Fruit fly (Drosophila melanogaster) whole organism, embryonic: ENCODE results near the gene CG3902.

Experiments
- Adf1 ChIP-seq: fragments of 200-800 bp; sonication (Bioruptor generic); IDR thresholded peaks from 2 replicates; pipeline ENCODE4 v1.3.6; 2022; ENCODE audit warnings: missing biosample characterization, missing genetic modification characterization
- B-H1 ChIP-seq: fragments of 200-800 bp; sonication (Bioruptor generic); IDR thresholded peaks from 3 replicates; pipeline ENCODE4 v1.3.6; 2022; ENCODE audit warnings: missing biosample characterization, missing genetic modification characterization
- B-H2 ChIP-seq: fragments of 200-800 bp; sonication (Bioruptor generic); optimal IDR thresholded peaks from 2 replicates; lab custom pipeline; 2018; ENCODE audit warnings: missing biosample characterization, mild to moderate bottlenecking, missing genetic modification characterization
- Bteb2 ChIP-seq: fragments of 200-800 bp; sonication (Bioruptor generic); optimal IDR thresholded peaks from 2 replicates; lab custom pipeline; 2016; ENCODE audit warnings: missing biosample characterization, missing genetic modification characterization
- CG10209 ChIP-seq: fragments of 200-800 bp; sonication (Bioruptor generic); optimal IDR thresholded peaks from 3 replicates; lab custom pipeline; 2017; ENCODE audit warnings: missing biosample characterization, mild to moderate bottlenecking, missing genetic modification characterization, missing genetic modification reagents
- CG10462 ChIP-seq: fragments of 200-800 bp; sonication (Bioruptor generic); optimal IDR thresholded peaks from 2 replicates; lab custom pipeline; 2016; ENCODE audit warnings: missing biosample characterization, missing genetic modification characterization
- CG11504 ChIP-seq: fragments of 200-800 bp; sonication (Bioruptor generic); optimal IDR thresholded peaks from 3 replicates; lab custom pipeline; 2019; ENCODE audit warnings: missing biosample characterization, mild to moderate bottlenecking, missing genetic modification characterization, moderate library complexity
- CG11560 ChIP-seq: fragments of 200-800 bp; sonication (Bioruptor generic); IDR thresholded peaks from 3 replicates; pipeline ENCODE4 v1.3.6; 2022; ENCODE audit warnings: missing biosample characterization, missing genetic modification characterization
- CG12104 ChIP-seq: fragments of 200-800 bp; sonication (Bioruptor generic); optimal IDR thresholded peaks from 3 replicates; lab custom pipeline; 2016; ENCODE audit warnings: missing biosample characterization, missing genetic modification characterization
- CG12155 ChIP-seq: fragments of 200-800 bp; sonication (Bioruptor generic); optimal IDR thresholded peaks from 3 replicates; lab custom pipeline; 2016; ENCODE audit warnings: missing biosample characterization, missing genetic modification characterization
- CG13287 ChIP-seq: fragments of 200-800 bp; sonication (Bioruptor generic); IDR thresholded peaks from 2 replicates; pipeline ENCODE4 v1.3.6; 2022; ENCODE audit warnings: missing biosample characterization, missing genetic modification characterization; ENCODE audit not compliant: partially characterized antibody
- CG13894 ChIP-seq: fragments of 200-800 bp; sonication (Bioruptor generic); optimal IDR thresholded peaks from 3 replicates; lab custom pipeline; 2018; ENCODE audit warnings: missing biosample characterization, mild to moderate bottlenecking, missing genetic modification characterization, moderate library complexity
- CG1529 ChIP-seq: fragments of 200-800 bp; sonication (Bioruptor generic); optimal IDR thresholded peaks from 3 replicates; lab custom pipeline; 2018; ENCODE audit warnings: missing biosample characterization, missing genetic modification characterization
- CG15696 ChIP-seq: fragments of 200-800 bp; sonication (Bioruptor generic); optimal IDR thresholded peaks from 2 replicates; lab custom pipeline; 2019; ENCODE audit warnings: missing biosample characterization, mild to moderate bottlenecking, missing genetic modification characterization, moderate library complexity
- CG17612 ChIP-seq: fragments of 200-800 bp; sonication (Bioruptor generic); IDR thresholded peaks from 2 replicates; pipeline ENCODE4 v1.3.6; 2022; ENCODE audit warnings: missing biosample characterization, missing genetic modification characterization
- CG30020 ChIP-seq: fragments of 200-800 bp; optimal IDR thresholded peaks from 2 replicates; lab custom pipeline; 2019; ENCODE audit warnings: missing biosample characterization, mild to moderate bottlenecking, missing genetic modification characterization, moderate library complexity
- CG33213 ChIP-seq: fragments of 200-800 bp; sonication (Bioruptor generic); optimal IDR thresholded peaks from 3 replicates; lab custom pipeline; 2016; ENCODE audit warnings: missing biosample characterization, missing genetic modification characterization
- CG3995 ChIP-seq: fragments of 200-800 bp; sonication (Bioruptor generic); optimal IDR thresholded peaks from 3 replicates; lab custom pipeline; 2016; ENCODE audit warnings: missing biosample characterization, missing genetic modification characterization
- CG4328 ChIP-seq: fragments of 200-800 bp; sonication (Bioruptor generic); optimal IDR thresholded peaks from 3 replicates; lab custom pipeline; 2017; ENCODE audit warnings: missing biosample characterization, missing genetic modification reagents, missing genetic modification characterization
- CG4730 ChIP-seq: fragments of 200-800 bp; sonication (Bioruptor generic); IDR thresholded peaks from 2 replicates; pipeline ENCODE4 v1.3.6; 2022; ENCODE audit warnings: missing biosample characterization, missing genetic modification characterization
- CG6765 ChIP-seq: fragments of 200-800 bp; sonication (Bioruptor generic); optimal IDR thresholded peaks from 3 replicates; lab custom pipeline; 2017; ENCODE audit warnings: missing biosample characterization, mild to moderate bottlenecking, missing genetic modification characterization
- CG7357 ChIP-seq: fragments of 200-800 bp; sonication (Bioruptor generic); IDR thresholded peaks from 3 replicates; pipeline ENCODE4 v1.3.6; 2022; ENCODE audit warnings: missing biosample characterization, missing genetic modification characterization
- CG8944 ChIP-seq: fragments of 200-800 bp; sonication (Bioruptor generic); optimal IDR thresholded peaks from 3 replicates; lab custom pipeline; 2016; ENCODE audit warnings: missing biosample characterization, missing genetic modification characterization
- HHEX ChIP-seq: fragments of 200-800 bp; sonication (Bioruptor generic); optimal IDR thresholded peaks from 3 replicates; lab custom pipeline; 2017; ENCODE audit warnings: missing biosample characterization, mild to moderate bottlenecking, missing genetic modification characterization, missing genetic modification reagents
- Hmr ChIP-seq: fragments of 200-800 bp; sonication (Bioruptor generic); optimal IDR thresholded peaks from 3 replicates; lab custom pipeline; 2017; ENCODE audit warnings: mild to moderate bottlenecking, missing biosample characterization, missing genetic modification reagents, missing genetic modification characterization
- Hmx ChIP-seq: fragments of 200-800 bp; sonication (Bioruptor generic); optimal IDR thresholded peaks from 2 replicates; lab custom pipeline; 2016; ENCODE audit warnings: missing biosample characterization, missing genetic modification characterization
- MESR4 ChIP-seq: fragments of 200-800 bp; sonication (Bioruptor generic); optimal IDR thresholded peaks from 2 replicates; lab custom pipeline; 2018; ENCODE audit warnings: missing biosample characterization, mild to moderate bottlenecking, missing genetic modification characterization, moderate library complexity
- MTF-1 ChIP-seq: fragments of 200-800 bp; sonication (Bioruptor generic); optimal IDR thresholded peaks from 2 replicates; lab custom pipeline; 2018; ENCODE audit warnings: missing biosample characterization, mild to moderate bottlenecking, missing genetic modification characterization, borderline replicate concordance
- Myb ChIP-seq: fragments of 200-800 bp; sonication (Bioruptor generic); optimal IDR thresholded peaks from 2 replicates; lab custom pipeline; 2016; ENCODE audit warnings: missing biosample characterization, missing genetic modification characterization
- Sry-β ChIP-seq: fragments of 200-800 bp; sonication (Bioruptor generic); optimal IDR thresholded peaks from 2 replicates; lab custom pipeline; 2018; ENCODE audit warnings: missing biosample characterization, mild to moderate bottlenecking, missing genetic modification characterization, moderate library complexity
- Xrp1 ChIP-seq: fragments of 200-800 bp; sonication (Bioruptor generic); IDR thresholded peaks from 2 replicates; pipeline ENCODE4 v1.3.6; 2022; ENCODE audit warnings: missing biosample characterization, missing genetic modification characterization
- aop ChIP-seq: fragments of 200-800 bp; sonication (Bioruptor generic); IDR thresholded peaks from 2 replicates; pipeline ENCODE4 v1.3.6; 2022; ENCODE audit warnings: missing biosample characterization, missing genetic modification characterization
- bbx ChIP-seq: fragments of 200-800 bp; sonication (Bioruptor generic); IDR thresholded peaks from 2 replicates; pipeline ENCODE4 v1.3.6; 2022; ENCODE audit warnings: missing biosample characterization, missing genetic modification characterization; ENCODE audit not compliant: partially characterized antibody
- dan ChIP-seq: fragments of 200-800 bp; sonication (Bioruptor generic); IDR thresholded peaks from 2 replicates; pipeline ENCODE4 v1.3.6; 2022; ENCODE audit warnings: missing biosample characterization, missing genetic modification characterization
- dati ChIP-seq: fragments of 200-800 bp; sonication (Bioruptor generic); IDR thresholded peaks from 2 replicates; pipeline ENCODE4 v1.3.6; 2022; ENCODE audit warnings: missing biosample characterization, missing genetic modification characterization
- emc ChIP-seq: fragments of 200-800 bp; sonication (Bioruptor generic); optimal IDR thresholded peaks from 2 replicates; lab custom pipeline; 2016; ENCODE audit warnings: missing biosample characterization, missing genetic modification characterization
- fu2 ChIP-seq: fragments of 200-800 bp; sonication (Bioruptor generic); optimal IDR thresholded peaks from 2 replicates; lab custom pipeline; 2016; ENCODE audit warnings: missing biosample characterization, missing genetic modification characterization
- grau ChIP-seq: fragments of 200-800 bp; optimal IDR thresholded peaks from 3 replicates; lab custom pipeline; 2019; ENCODE audit warnings: missing biosample characterization, mild to moderate bottlenecking, missing genetic modification characterization, moderate library complexity
- gsb-n ChIP-seq: fragments of 200-800 bp; sonication (Bioruptor generic); optimal IDR thresholded peaks from 3 replicates; lab custom pipeline; 2018; ENCODE audit warnings: missing biosample characterization, mild to moderate bottlenecking, missing genetic modification characterization
- kni ChIP-seq: fragments of 200-800 bp; sonication (Bioruptor generic); optimal IDR thresholded peaks from 3 replicates; lab custom pipeline; 2017; ENCODE audit warnings: mild to moderate bottlenecking, missing biosample characterization, missing genetic modification reagents, missing genetic modification characterization
- knrl ChIP-seq: fragments of 200-800 bp; sonication (Bioruptor generic); IDR thresholded peaks from 3 replicates; pipeline ENCODE4 v1.3.6; 2022; ENCODE audit warnings: missing biosample characterization, missing genetic modification characterization; ENCODE audit not compliant: partially characterized antibody
- lov ChIP-seq, 2 experiments: fragments of 200-800 bp in 1 of 2; fragments of >200 bp in 1 of 2; sonication (Bioruptor generic) in 1 of 2; IDR thresholded peaks in 1 of 2; optimal IDR thresholded peaks in 1 of 2; 2 replicates in 1 of 2; 3 replicates in 1 of 2; pipeline versions ENCODE4 v1.3.6 to Lab custom; 2017 to 2022; ENCODE audit warnings: missing biosample characterization in 1 of 2, missing genetic modification characterization in 1 of 2
- repo ChIP-seq: fragments of 200-800 bp; sonication (Bioruptor generic); optimal IDR thresholded peaks from 2 replicates; lab custom pipeline; 2016; ENCODE audit warnings: missing biosample characterization, missing genetic modification characterization
- row ChIP-seq: fragments of 200-800 bp; sonication (Bioruptor generic); IDR thresholded peaks from 3 replicates; pipeline ENCODE4 v1.3.6; 2022; ENCODE audit warnings: missing biosample characterization, missing genetic modification characterization
- sc ChIP-seq, 3 experiments: fragments of >200 bp in 2 of 3; fragments of 200-800 bp in 1 of 3; sonication (Bioruptor generic) in 1 of 3; optimal IDR thresholded peaks; 2 replicates in 2 of 3; 3 replicates in 1 of 3; lab custom pipeline; 2017; ENCODE audit warnings: mild to moderate bottlenecking in 1 of 3, missing biosample characterization in 1 of 3, missing genetic modification characterization in 1 of 3, missing genetic modification reagents in 1 of 3
- sens-2 ChIP-seq: fragments of 200-800 bp; sonication (Bioruptor generic); IDR thresholded peaks from 2 replicates; pipeline ENCODE4 v1.3.6; 2022; ENCODE audit warnings: missing biosample characterization, missing genetic modification characterization
- slp2 ChIP-seq: fragments of 200-800 bp; sonication (Bioruptor generic); optimal IDR thresholded peaks from 2 replicates; lab custom pipeline; 2016; ENCODE audit warnings: missing biosample characterization, missing genetic modification characterization
- tin ChIP-seq: fragments of 200-800 bp; sonication (Bioruptor generic); optimal IDR thresholded peaks from 3 replicates; lab custom pipeline; 2016; ENCODE audit warnings: missing biosample characterization, missing genetic modification characterization
- tll ChIP-seq, 2 experiments: fragments of 200-800 bp in 1 of 2; fragments of >200 bp in 1 of 2; sonication (Bioruptor generic) in 1 of 2; optimal IDR thresholded peaks; 2 replicates each; lab custom pipeline; 2017 to 2019; ENCODE audit warnings: missing biosample characterization in 2 of 2, missing genetic modification characterization in 2 of 2, mild to moderate bottlenecking in 1 of 2, moderate library complexity in 1 of 2
- trh ChIP-seq: fragments of 200-800 bp; sonication (Bioruptor generic); optimal IDR thresholded peaks from 2 replicates; lab custom pipeline; 2016; ENCODE audit warnings: missing biosample characterization, missing genetic modification characterization

Gene CG3902

dm6 chr3L:18848436-18848835, 49.7 kb downstream of the CG3902 start (continued):
- no peak for TF ChIP-seq sc (optimal IDR thresholded peaks at IDR 0.05; lab: Kevin White, UChicago)
- peak; percentile 55 for TF ChIP-seq sc (GFP tag; optimal IDR thresholded peaks at IDR 0.05; lab: Kevin White, UChicago)
- TF ChIP-seq Xrp1 (GFP tag; lab: Robert Waterston, UW) = peak; percentile 85
- TF ChIP-seq row (GFP tag; lab: Robert Waterston, UW) = no peak
- TF ChIP-seq emc (GFP tag; lab: Kevin White, UChicago) = no peak
- TF ChIP-seq Adf1 (GFP tag; lab: Robert Waterston, UW) = no peak
- TF ChIP-seq repo (GFP tag; lab: Kevin White, UChicago) = peak; percentile 51
- TF ChIP-seq dati (GFP tag; lab: Robert Waterston, UW) = no peak
- peak; percentile 12 for TF ChIP-seq MESR4 (GFP tag; lab: Kevin White, UChicago)
- no peak for TF ChIP-seq bbx (GFP tag; lab: Robert Waterston, UW)
- TF ChIP-seq CG12104 = peak; percentile 50
- TF ChIP-seq B-H2 (GFP tag; lab: Kevin White, UChicago) = peak; percentile 62
- no peak for TF ChIP-seq knrl
- TF ChIP-seq gsb-n (tag; lab: Kevin White, UChicago) = peak; percentile 5
- TF ChIP-seq CG7357 (GFP tag; lab: Robert Waterston, UW) = no peak
- peak; percentile 46 for TF ChIP-seq fu2 (GFP tag; lab: Kevin White, UChicago)
- no peak for TF ChIP-seq sens-2
- peak; percentile 66 for TF ChIP-seq CG3995 (GFP tag; lab: Kevin White, UChicago)
- peak; percentile 10 for TF ChIP-seq MTF-1 (GFP tag; lab: Kevin White, UChicago)
- no peak for TF ChIP-seq aop (GFP tag; lab: Robert Waterston, UW)
- peak; percentile 75 for TF ChIP-seq HHEX (GFP tag; lab: Kevin White, UChicago)
- peak; percentile 44 for TF ChIP-seq CG12155 (GFP tag; lab: Kevin White, UChicago)
- TF ChIP-seq trh = peak; percentile 1
- TF ChIP-seq Myb (GFP tag; lab: Kevin White, UChicago) = peak; percentile 52
- TF ChIP-seq CG6765 (GFP tag; lab: Kevin White, UChicago) = peak; percentile 73
- no peak for TF ChIP-seq lov (optimal IDR thresholded peaks at IDR 0.05; lab: Kevin White, UChicago)
- no peak; the same call in 2 of the 3 replicates for TF ChIP-seq lov (GFP tag; IDR thresholded peaks at IDR 0.05; lab: Robert Waterston, UW)
- peak; percentile 67 for TF ChIP-seq CG10209
- no peak for TF ChIP-seq Hmr
- no peak; the same call in 1 of the 2 replicates for TF ChIP-seq CG4730 (GFP tag; lab: Robert Waterston, UW)
- peak; percentile 44 for TF ChIP-seq CG10462 (GFP tag; lab: Kevin White, UChicago)
- TF ChIP-seq CG13287 (GFP tag; lab: Robert Waterston, UW) = peak; percentile 56
- peak; percentile 51; the same call in 1 of the 3 replicates for TF ChIP-seq B-H1
- TF ChIP-seq CG11504 (tag; lab: Kevin White, UChicago) = peak; percentile 71
- peak; percentile 12 for TF ChIP-seq CG30020 (tag; lab: Kevin White, UChicago)
- no peak for TF ChIP-seq CG17612
- no peak for TF ChIP-seq dan (GFP tag; lab: Robert Waterston, UW)
- TF ChIP-seq tin (GFP tag; lab: Kevin White, UChicago) = peak; percentile 58
- peak; percentile 17 for TF ChIP-seq CG13894 (tag; lab: Kevin White, UChicago)
- peak; percentile 61 for TF ChIP-seq CG8944 (GFP tag; lab: Kevin White, UChicago)
- peak; percentile 89 for TF ChIP-seq CG33213 (GFP tag; lab: Kevin White, UChicago)
- TF ChIP-seq CG1529 (GFP tag; lab: Kevin White, UChicago) = peak; percentile 63
- TF ChIP-seq CG15696 (tag; lab: Kevin White, UChicago) = peak; percentile 62
- no peak for TF ChIP-seq tll (GFP tag; optimal IDR thresholded peaks at IDR 0.05; lab: Kevin White, UChicago)
- TF ChIP-seq CG4328 (GFP tag; lab: Kevin White, UChicago) = peak; percentile 20
- no peak for TF ChIP-seq grau
- TF ChIP-seq Sry-β = no peak
- TF ChIP-seq Hmx (GFP tag; lab: Kevin White, UChicago) = no peak
- TF ChIP-seq slp2 (GFP tag; lab: Kevin White, UChicago) = peak; percentile 63
- TF ChIP-seq Bteb2 (GFP tag; lab: Kevin White, UChicago) = peak; percentile 34
- no peak for TF ChIP-seq CG11560
- TF ChIP-seq kni (GFP tag; lab: Kevin White, UChicago) = no peak
